Worm (Caenorhabditis elegans) whole organism, L4/young adult: ENCODE results near the gene lin-52.

Experiments used
- dao-5 ChIP-seq: sonication (generic microtip); optimal IDR thresholded peaks from 2 replicates; lab custom pipeline; 2016; ENCODE audit warnings: missing genotype, missing genetic modification characterization, moderate library complexity, missing compliant biosample characterization
- him-1 ChIP-seq: sonication (generic microtip); optimal IDR thresholded peaks from 2 replicates; lab custom pipeline; 2016; ENCODE audit warnings: missing genotype, missing genetic modification reagents, missing genetic modification characterization, missing compliant biosample characterization

- no peak for TF ChIP-seq him-1 (tag; lab: Kevin White, UChicago)
- no peak for TF ChIP-seq dao-5 (tag; lab: Kevin White, UChicago)
These were observed 42.8 kb upstream of the lin-52 start for ce11 chrIII:9867352-9867751.
